Fruit fly (Drosophila melanogaster): ENCODE data around the gene CG43169.

The CG43169 gene

DNA sequence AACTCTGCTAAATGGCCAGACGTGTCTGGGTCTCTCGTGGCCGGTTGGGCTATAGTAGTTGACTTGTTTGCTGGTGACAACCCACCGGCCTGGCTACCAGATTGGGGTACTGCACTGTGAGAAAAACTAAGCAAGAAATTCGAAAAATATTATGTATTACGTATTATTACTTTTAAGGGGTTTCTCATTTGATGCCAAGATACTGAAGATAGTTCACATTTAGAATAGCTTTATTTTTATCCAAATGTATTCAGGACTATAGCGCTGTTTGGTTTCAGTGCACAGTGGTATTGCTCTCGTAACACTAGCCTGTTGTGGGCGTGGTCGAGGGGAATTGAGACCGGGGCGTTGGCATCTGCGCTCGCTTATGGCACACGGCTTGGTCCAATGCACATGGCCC, 32.3 kb upstream of the CG43169 start (continued):
- peak; percentile 42 for TF ChIP-seq CG12659 (GFP tag; optimal IDR thresholded peaks at IDR 0.05)
- TF ChIP-seq Mrtf (GFP tag; IDR thresholded peaks at IDR 0.05): 0 out of 3 replicates have a peak, but pooled peaks have one; percentile 42
- no peak for TF ChIP-seq CG34224 (GFP tag; IDR thresholded peaks at IDR 0.05; ENCODE audit: partially characterized antibody)
- no peak for TF ChIP-seq Vsx1 (GFP tag; optimal IDR thresholded peaks at IDR 0.05)
- TF ChIP-seq CG2202 (tag; optimal IDR thresholded peaks at IDR 0.05): no peak
- TF ChIP-seq pb (GFP tag; optimal IDR thresholded peaks at IDR 0.05): peak; percentile 45
- TF ChIP-seq fd64A (GFP tag; optimal IDR thresholded peaks at IDR 0.05): peak; percentile 1
- TF ChIP-seq ase (GFP tag; IDR thresholded peaks at IDR 0.05): peak; percentile 51; the same call in 1 of the 3 replicates
- TF ChIP-seq eve (GFP tag; optimal IDR thresholded peaks at IDR 0.05): peak in 1 of 2 experiments; percentile 59
- TF ChIP-seq CG4424 (GFP tag; optimal IDR thresholded peaks at IDR 0.05): peak; percentile 66
- no peak for TF ChIP-seq Atf3 (GFP tag; optimal IDR thresholded peaks at IDR 0.05)
- TF ChIP-seq B-H1 (GFP tag; IDR thresholded peaks at IDR 0.05): peak; percentile 60; the same call in 2 of the 3 replicates
- peak; percentile 64 for TF ChIP-seq lilli (GFP tag; optimal IDR thresholded peaks at IDR 0.05)
- TF ChIP-seq phol (tag; optimal IDR thresholded peaks at IDR 0.05): peak; percentile 68
- no peak for TF ChIP-seq D (optimal IDR thresholded peaks at IDR 0.05)
- TF ChIP-seq D (GFP tag; optimal IDR thresholded peaks at IDR 0.05): peak; percentile 29
- TF ChIP-seq Nf-YB (GFP tag; optimal IDR thresholded peaks at IDR 0.05): peak; percentile 31
- TF ChIP-seq CG34376 (GFP tag; optimal IDR thresholded peaks at IDR 0.05): no peak
- TF ChIP-seq otp (GFP tag; IDR thresholded peaks at IDR 0.05): peak; percentile 51; the same call in 2 of the 3 replicates
- peak; percentile 59 for TF ChIP-seq CG17385 (GFP tag; optimal IDR thresholded peaks at IDR 0.05)
- TF ChIP-seq CHES-1-like (GFP tag; optimal IDR thresholded peaks at IDR 0.05): no peak
- peak; percentile 18 for TF ChIP-seq CG4707 (GFP tag; optimal IDR thresholded peaks at IDR 0.05)
- peak; percentile 67 for TF ChIP-seq CG30403 (GFP tag; optimal IDR thresholded peaks at IDR 0.05)
- TF ChIP-seq zfh1 (GFP tag; IDR thresholded peaks at IDR 0.05): peak; percentile 73; the same call in 2 of the 3 replicates
- TF ChIP-seq H15 (GFP tag; IDR thresholded peaks at IDR 0.05): peak; percentile 62; the same call in 1 of the 3 replicates
- TF ChIP-seq lab (GFP tag; optimal IDR thresholded peaks at IDR 0.05): peak; percentile 80
- TF ChIP-seq CG14860 (GFP tag; IDR thresholded peaks at IDR 0.05; ENCODE audit: partially characterized antibody): no peak
- TF ChIP-seq CG1233 (GFP tag; optimal IDR thresholded peaks at IDR 0.05): no peak
- peak; percentile 59 for TF ChIP-seq CG8388 (GFP tag; optimal IDR thresholded peaks at IDR 0.05)
- TF ChIP-seq ara (GFP tag; IDR thresholded peaks at IDR 0.05): peak; percentile 54; the same call in 1 of the 2 replicates
- peak; percentile 53 for TF ChIP-seq Antp (GFP tag; optimal IDR thresholded peaks at IDR 0.05)
- peak; percentile 54 for TF ChIP-seq CG14667 (GFP tag; IDR thresholded peaks at IDR 0.05)
- TF ChIP-seq CG3847 (GFP tag; IDR thresholded peaks at IDR 0.05): no peak; the same call in 1 of the 2 replicates
- TF ChIP-seq Doc3 (GFP tag; IDR thresholded peaks at IDR 0.05; ENCODE audit: partially characterized antibody): no peak
- peak; percentile 45 for TF ChIP-seq CG6765 (GFP tag; optimal IDR thresholded peaks at IDR 0.05)
- TF ChIP-seq GATAe (GFP tag; conservative IDR thresholded peaks at IDR 0.05): no peak; the same call in 1 of the 2 replicates
- peak; percentile 78 for TF ChIP-seq CG15269 (tag; optimal IDR thresholded peaks at IDR 0.05)
- TF ChIP-seq E2f1 (GFP tag; IDR thresholded peaks at IDR 0.05): peak; percentile 35; the same call in 1 of the 2 replicates
- peak; percentile 56 for TF ChIP-seq CG4820 (GFP tag; optimal IDR thresholded peaks at IDR 0.05)
- peak; percentile 10 to 57 for TF ChIP-seq chif (GFP tag; optimal IDR thresholded peaks at IDR 0.05)
- TF ChIP-seq CTCF (GFP tag; optimal IDR thresholded peaks at IDR 0.05): peak; percentile 29
- TF ChIP-seq CG3163 (GFP tag; optimal IDR thresholded peaks at IDR 0.05): no peak
- peak; percentile 73 for TF ChIP-seq CG17328 (GFP tag; IDR thresholded peaks at IDR 0.05)
- TF ChIP-seq CG3726 (GFP tag; IDR thresholded peaks at IDR 0.05): peak; percentile 50; the same call in 1 of the 3 replicates
- peak; percentile 80 for TF ChIP-seq Oli (tag; optimal IDR thresholded peaks at IDR 0.05)
- peak; percentile 36 for TF ChIP-seq CG12155 (GFP tag; optimal IDR thresholded peaks at IDR 0.05)
- peak; percentile 84 for TF ChIP-seq CG12769 (tag; optimal IDR thresholded peaks at IDR 0.05)
- peak; percentile 60 for TF ChIP-seq fd96Cb (tag; optimal IDR thresholded peaks at IDR 0.05)
- TF ChIP-seq btn (GFP tag; optimal IDR thresholded peaks at IDR 0.05): peak; percentile 38
- peak; percentile 60 for TF ChIP-seq ems (GFP tag; optimal IDR thresholded peaks at IDR 0.05)
- TF ChIP-seq CG7745 (tag; optimal IDR thresholded peaks at IDR 0.05): no peak

Measured in whole organism, embryonic.